Worm (Caenorhabditis elegans) whole organism, young adult: ENCODE measurements around the gene cdc-25.3.
A peak's percentile ranks its signal among the peaks of the same experiment; 100 is the strongest.

Experiments
- C17E4.6 ChIP-seq: fragments of 200-800 bp; sonication (Bioruptor generic); IDR thresholded peaks from 2 replicates; pipeline ENCODE4 v1.3.6; 2022; ENCODE audit warnings: missing genetic modification reagents, missing genetic modification characterization, missing compliant biosample characterization
- F22D6.2 ChIP-seq: sonication (generic microtip); optimal IDR thresholded peaks from 2 replicates; lab custom pipeline; 2016; ENCODE audit warnings: mild to moderate bottlenecking, missing genetic modification characterization, missing compliant biosample characterization
- F23B12.7 ChIP-seq: sonication (generic microtip); optimal IDR thresholded peaks from 2 replicates; lab custom pipeline; 2017; ENCODE audit warnings: missing genetic modification characterization, mild to moderate bottlenecking, missing compliant biosample characterization, antibody characterized with exemption, moderate library complexity; ENCODE audit not compliant: insufficient read depth
- Y79H2A.3 ChIP-seq: fragments of 200-800 bp; sonication (Bioruptor generic); conservative IDR thresholded peaks from 2 replicates; pipeline ENCODE4 v1.3.6; 2022; ENCODE audit warnings: missing genetic modification reagents, missing genetic modification characterization, missing compliant biosample characterization
- Y95B8A.8 ChIP-seq: fragments of 200-800 bp; sonication (Bioruptor generic); IDR thresholded peaks from 2 replicates; pipeline ENCODE4 v1.3.6; 2022; ENCODE audit warnings: missing genetic modification reagents, missing genetic modification characterization, missing compliant biosample characterization
- ZK185.1 ChIP-seq: sonication (generic microtip); optimal IDR thresholded peaks from 2 replicates; lab custom pipeline; 2016; ENCODE audit warnings: mild to moderate bottlenecking, missing genetic modification characterization, missing compliant biosample characterization; ENCODE audit not compliant: poor library complexity, severe bottlenecking
- bed-2 ChIP-seq: fragments of 200-800 bp; sonication (Bioruptor generic); IDR thresholded peaks from 2 replicates; pipeline ENCODE4 v1.3.6; 2022; ENCODE audit warnings: missing genetic modification reagents, missing genetic modification characterization, missing compliant biosample characterization
- ccch-3 ChIP-seq: fragments of 200-800 bp; sonication (Bioruptor generic); optimal IDR thresholded peaks from 2 replicates; lab custom pipeline; 2018; ENCODE audit warnings: mild to moderate bottlenecking, missing genetic modification characterization, missing compliant biosample characterization
- cebp-1 ChIP-seq, 2 experiments: fragments of 200-800 bp in 1 of 2; sonication (Bioruptor generic) in 1 of 2; sonication (generic microtip) in 1 of 2; IDR thresholded peaks in 1 of 2; optimal IDR thresholded peaks in 1 of 2; 2 replicates each; pipeline versions ENCODE4 v1.3.6 to Lab custom; 2017 to 2022; ENCODE audit warnings: missing compliant biosample characterization in 2 of 2, missing genetic modification characterization in 2 of 2, mild to moderate bottlenecking in 1 of 2, missing genetic modification reagents in 1 of 2, moderate library complexity in 1 of 2
- ceh-91 ChIP-seq: fragments of 200-800 bp; sonication (Bioruptor generic); IDR thresholded peaks from 2 replicates; pipeline ENCODE4 v1.3.6; 2022; ENCODE audit warnings: missing genetic modification reagents, missing genetic modification characterization, missing compliant biosample characterization
- chd-7 ChIP-seq: sonication (generic microtip); optimal IDR thresholded peaks from 2 replicates; lab custom pipeline; 2016; ENCODE audit warnings: mild to moderate bottlenecking, missing genetic modification characterization, moderate library complexity, missing compliant biosample characterization
- dox-1 ChIP-seq: fragments of 200-800 bp; sonication (Bioruptor generic); IDR thresholded peaks from 2 replicates; pipeline ENCODE4 v1.3.6; 2022; ENCODE audit warnings: missing genetic modification reagents, missing genetic modification characterization, missing compliant biosample characterization
- dpff-1 ChIP-seq: sonication (generic microtip); optimal IDR thresholded peaks from 2 replicates; lab custom pipeline; 2017; ENCODE audit warnings: mild to moderate bottlenecking, missing genetic modification characterization, missing compliant biosample characterization
- efl-1 ChIP-seq: fragments of 150-350 bp; optimal IDR thresholded peaks from 2 replicates; lab custom pipeline; 2014; ENCODE audit warnings: missing biosample characterization, missing genetic modification reagents, missing genetic modification characterization
- gei-17 ChIP-seq: fragments of 200-800 bp; sonication (Bioruptor generic); optimal IDR thresholded peaks from 2 replicates; lab custom pipeline; 2018; ENCODE audit warnings: mild to moderate bottlenecking, missing genetic modification characterization, missing compliant biosample characterization
- hlh-12 ChIP-seq: sonication (generic microtip); optimal IDR thresholded peaks from 2 replicates; lab custom pipeline; 2016; ENCODE audit warnings: missing genetic modification characterization, missing compliant biosample characterization
- lin-40 ChIP-seq: sonication (generic microtip); optimal IDR thresholded peaks from 2 replicates; lab custom pipeline; 2016; ENCODE audit warnings: missing genetic modification characterization, mild to moderate bottlenecking, missing compliant biosample characterization, missing genotype, missing genetic modification reagents
- madf-6 ChIP-seq: fragments of 200-800 bp; sonication (Bioruptor generic); IDR thresholded peaks from 2 replicates; pipeline ENCODE4 v1.3.6; 2022; ENCODE audit warnings: missing genetic modification reagents, missing genetic modification characterization, missing compliant biosample characterization
- mes-4 ChIP-seq: sonication (generic microtip); optimal IDR thresholded peaks from 2 replicates; lab custom pipeline; 2016; ENCODE audit warnings: missing genotype, missing genetic modification characterization, missing compliant biosample characterization
- mxl-1 ChIP-seq: sonication (generic microtip); optimal IDR thresholded peaks from 2 replicates; lab custom pipeline; 2016; ENCODE audit warnings: missing genetic modification characterization, missing compliant biosample characterization
- nfyb-1 ChIP-seq: fragments of 200-800 bp; sonication (Bioruptor generic); IDR thresholded peaks from 2 replicates; pipeline ENCODE4 v1.3.6; 2022; ENCODE audit warnings: missing genetic modification reagents, missing genetic modification characterization, missing compliant biosample characterization
- nhr-80 ChIP-seq: sonication (generic microtip); optimal IDR thresholded peaks from 2 replicates; lab custom pipeline; 2016; ENCODE audit warnings: missing genetic modification characterization, missing compliant biosample characterization
- pbrm-1 ChIP-seq: fragments of 200-800 bp; sonication (Bioruptor generic); IDR thresholded peaks from 2 replicates; pipeline ENCODE4 v1.3.6; 2022; ENCODE audit warnings: missing genetic modification reagents, missing genetic modification characterization, missing compliant biosample characterization
- snpc-3.4 ChIP-seq: sonication (generic microtip); optimal IDR thresholded peaks from 2 replicates; lab custom pipeline; 2017; ENCODE audit warnings: missing genetic modification characterization, mild to moderate bottlenecking, missing compliant biosample characterization, antibody characterized with exemption, moderate library complexity, missing genotype, missing genetic modification reagents
- snpc-4 ChIP-seq, 5 experiments: fragments of 150-350 bp in 1 of 5; sonication (generic microtip) in 4 of 5; optimal IDR thresholded peaks; 2 replicates each; lab custom pipeline; 2014 to 2018; ENCODE audit warnings: missing genetic modification characterization in 5 of 5, missing biosample characterization in 3 of 5, antibody characterized with exemption in 2 of 5, mild to moderate bottlenecking in 2 of 5, missing compliant biosample characterization in 2 of 5, missing genotype in 2 of 5, moderate library complexity in 2 of 5, missing genetic modification reagents in 1 of 5
- somi-1 ChIP-seq: fragments of 200-800 bp; sonication (Bioruptor generic); optimal IDR thresholded peaks from 2 replicates; lab custom pipeline; 2018; ENCODE audit warnings: mild to moderate bottlenecking, missing genetic modification characterization, missing compliant biosample characterization
- tbx-9 ChIP-seq: sonication (generic microtip); optimal IDR thresholded peaks from 2 replicates; lab custom pipeline; 2016; ENCODE audit warnings: borderline replicate concordance, missing genetic modification characterization, inconsistent platforms, missing compliant biosample characterization
- unc-130 ChIP-seq: sonication (generic microtip); optimal IDR thresholded peaks from 2 replicates; lab custom pipeline; 2016; ENCODE audit warnings: missing genetic modification reagents, missing genetic modification characterization, missing compliant biosample characterization
- zim-3 ChIP-seq: sonication (generic microtip); optimal IDR thresholded peaks from 2 replicates; lab custom pipeline; 2017; ENCODE audit warnings: mild to moderate bottlenecking, missing genetic modification characterization, moderate library complexity, missing compliant biosample characterization
- ztf-6 ChIP-seq: fragments of 200-800 bp; sonication (Bioruptor generic); IDR thresholded peaks from 2 replicates; pipeline ENCODE4 v1.3.6; 2022; ENCODE audit warnings: missing genetic modification reagents, missing genetic modification characterization, missing compliant biosample characterization

cdc-25.3 gene

DNA sequence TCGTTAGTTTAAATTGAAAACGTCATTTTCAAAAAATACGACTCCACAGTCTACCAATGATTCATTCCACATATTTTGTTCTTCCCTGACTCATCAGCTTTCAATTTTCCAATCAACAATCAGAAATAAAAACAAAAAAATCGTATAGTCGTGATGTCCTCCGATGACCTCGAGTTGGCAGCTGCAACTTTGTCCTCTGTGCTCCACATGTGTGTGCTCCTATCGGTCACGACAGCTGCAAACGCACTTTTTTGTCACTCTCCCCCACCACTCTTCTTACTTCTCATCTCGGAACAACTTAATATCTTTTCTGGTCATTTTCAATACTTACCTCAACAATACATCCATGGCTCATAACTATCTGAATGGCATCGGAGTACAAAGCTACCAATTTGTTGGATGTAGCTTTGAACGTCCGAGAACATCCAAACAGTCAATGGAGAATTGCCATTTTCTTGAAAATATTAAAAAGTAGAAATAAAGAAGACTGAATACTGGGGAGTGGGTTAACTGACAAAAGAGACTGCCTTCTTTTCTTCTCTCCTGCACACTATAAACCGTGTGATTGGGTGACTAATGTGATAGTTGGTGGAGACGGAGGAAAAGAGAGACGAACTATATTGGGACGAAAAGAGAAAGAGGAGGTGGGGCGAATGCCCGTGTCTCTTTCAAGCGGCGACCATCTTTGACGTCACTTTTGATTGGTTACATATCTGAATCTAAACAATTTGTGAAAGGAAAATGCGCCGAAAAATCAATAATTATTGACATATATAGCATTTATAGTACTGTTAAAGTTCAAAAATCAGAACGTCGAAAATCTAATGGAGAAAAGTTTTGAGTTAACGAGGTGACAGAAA is 50.5 kb downstream of the cdc-25.3 start (continued):
- TF ChIP-seq F22D6.2 (no peak), ccch-3 (no peak), C17E4.6 (no peak), dpff-1 (tag; lab: Kevin White, UChicago) (no peak), ceh-91 (GFP tag; lab: Robert Waterston, UW) (no peak), dox-1 (GFP tag; lab: Robert Waterston, UW) (0 out of 2 replicates have a peak, but pooled peaks have one; percentile 14), ztf-6 (GFP tag; lab: Robert Waterston, UW) (no peak), ZK185.1 (peak; percentile 5), Y79H2A.3 (no peak), tbx-9 (tag; lab: Kevin White, UChicago) (no peak), somi-1 (GFP tag; lab: Kevin White, UChicago) (no peak), snpc-4 (GFP tag; optimal IDR thresholded peaks at IDR 0.05; lab: Kevin White, UChicago) (no peak), snpc-4 (tag; optimal IDR thresholded peaks at IDR 0.05; lab: Kevin White, UChicago) (no peak), bed-2 (GFP tag; lab: Robert Waterston, UW) (no peak), nhr-80 (tag; lab: Kevin White, UChicago) (peak; percentile 44), unc-130 (GFP tag; lab: Kevin White, UChicago) (no peak), mes-4 (no peak), lin-40 (tag; lab: Kevin White, UChicago) (no peak), nfyb-1 (peak; percentile 11; the same call in 1 of the 2 replicates), pbrm-1 (GFP tag; lab: Robert Waterston, UW) (peak; percentile 35; the same call in 1 of the 2 replicates), chd-7 (tag; lab: Kevin White, UChicago) (no peak), zim-3 (tag; lab: Kevin White, UChicago) (no peak), madf-6 (GFP tag; lab: Robert Waterston, UW) (no peak; the same call in 1 of the 2 replicates), Y95B8A.8 (GFP tag; lab: Robert Waterston, UW) (0 out of 2 replicates have a peak, but pooled peaks have one; percentile 6), gei-17 (GFP tag; lab: Kevin White, UChicago) (no peak), efl-1 (GFP tag; lab: Kevin White, UChicago) (no peak), hlh-12 (tag; lab: Kevin White, UChicago) (no peak), snpc-3.4 (no peak), mxl-1 (tag; lab: Kevin White, UChicago) (no peak), F23B12.7 (no peak), cebp-1 (GFP tag; IDR thresholded peaks at IDR 0.05; lab: Robert Waterston, UW) (no peak), cebp-1 (tag; optimal IDR thresholded peaks at IDR 0.05; lab: Kevin White, UChicago) (peak; percentile 4)
